Fruit fly (Drosophila melanogaster): Measurements from ENCODE around the gene CG15293.

Gene CG15293

dm6 chr2L:14125630-14126029 is 16.4 kb upstream of the CG15293 start:
- TF ChIP-seq CG13894 (tag; optimal IDR thresholded peaks at IDR 0.05) (peak; percentile 58), abd-A (tag; optimal IDR thresholded peaks at IDR 0.05) (peak; percentile 79), CG10654 (GFP tag; optimal IDR thresholded peaks at IDR 0.05) (no peak), Blimp-1 (GFP tag; optimal IDR thresholded peaks at IDR 0.05) (no peak)

dm6 chr2L:14123605-14124004 is 14.4 kb upstream of the CG15293 start:
- TF ChIP-seq CG31441 (GFP tag; IDR thresholded peaks at IDR 0.05) (peak; percentile 49; the same call in 1 of the 2 replicates), CG2678 (tag; optimal IDR thresholded peaks at IDR 0.05) (peak; percentile 68), stwl (tag; optimal IDR thresholded peaks at IDR 0.05) (no peak), CG12391 (tag; optimal IDR thresholded peaks at IDR 0.05) (peak; percentile 24), prd (optimal IDR thresholded peaks at IDR 0.05) (no peak), prd (GFP tag; IDR thresholded peaks at IDR 0.05) (peak; percentile 10; the same call in 1 of the 3 replicates), CG15269 (tag; optimal IDR thresholded peaks at IDR 0.05) (peak; percentile 31), CG9609 (GFP tag; optimal IDR thresholded peaks at IDR 0.05) (peak; percentile 26), Sox102F (GFP tag; optimal IDR thresholded peaks at IDR 0.05) (peak; percentile 37), Dip3 (GFP tag; optimal IDR thresholded peaks at IDR 0.05) (no peak), CG6689 (GFP tag; IDR thresholded peaks at IDR 0.05) (peak; percentile 45; the same call in 1 of the 2 replicates), ind (GFP tag; optimal IDR thresholded peaks at IDR 0.05) (peak; percentile 32), Scr (GFP tag; IDR thresholded peaks at IDR 0.05; ENCODE audit: partially characterized antibody) (no peak), eve (GFP tag; optimal IDR thresholded peaks at IDR 0.05) (peak in 1 of 2 experiments; percentile 72), twi (tag; optimal IDR thresholded peaks at IDR 0.05) (no peak), zen (tag; optimal IDR thresholded peaks at IDR 0.05) (no peak), CG4424 (GFP tag; optimal IDR thresholded peaks at IDR 0.05) (peak; percentile 1), PHDP (tag; optimal IDR thresholded peaks at IDR 0.05) (peak; percentile 14), sim (GFP tag; IDR thresholded peaks at IDR 0.05) (no peak), sens (GFP tag) (peak; percentile 74), CG2712 (tag; optimal IDR thresholded peaks at IDR 0.05) (peak; percentile 33), CG13775 (GFP tag; optimal IDR thresholded peaks at IDR 0.05) (peak; percentile 8), Abd-B (GFP tag; optimal IDR thresholded peaks at IDR 0.05) (peak; percentile 6), CG31365 (tag; optimal IDR thresholded peaks at IDR 0.05) (no peak), Xbp1 (GFP tag; optimal IDR thresholded peaks at IDR 0.05) (peak; percentile 8), CG7556 (GFP tag; optimal IDR thresholded peaks at IDR 0.05) (peak; percentile 59), mld (GFP tag; IDR thresholded peaks at IDR 0.05; ENCODE audit: partially characterized antibody) (no peak), Meics (GFP tag; optimal IDR thresholded peaks at IDR 0.05) (peak; percentile 52), E2f1 (GFP tag; IDR thresholded peaks at IDR 0.05) (no peak), h (optimal IDR thresholded peaks at IDR 0.05) (no peak), CG3847 (GFP tag; IDR thresholded peaks at IDR 0.05) (no peak), dmrt99B (tag; optimal IDR thresholded peaks at IDR 0.05) (peak; percentile 67), row (GFP tag; IDR thresholded peaks at IDR 0.05) (peak; percentile 49; the same call in 2 of the 3 replicates), NfI (GFP tag; optimal IDR thresholded peaks at IDR 0.05) (peak; percentile 0), caup (GFP tag; optimal IDR thresholded peaks at IDR 0.05; ENCODE audit: severe bottlenecking) (no peak), Doc2 (GFP tag; IDR thresholded peaks at IDR 0.05) (no peak), Dfd (GFP tag; optimal IDR thresholded peaks at IDR 0.05) (no peak), Fer3 (tag; optimal IDR thresholded peaks at IDR 0.05) (peak; percentile 16), org-1 (GFP tag; optimal IDR thresholded peaks at IDR 0.05) (peak; percentile 14), Blimp-1 (GFP tag; optimal IDR thresholded peaks at IDR 0.05) (peak; percentile 27), HLH54F (GFP tag; optimal IDR thresholded peaks at IDR 0.05) (no peak), CG30403 (GFP tag; optimal IDR thresholded peaks at IDR 0.05) (peak; percentile 48), ATbp (GFP tag; optimal IDR thresholded peaks at IDR 0.05) (peak; percentile 16), CG9797 (GFP tag; optimal IDR thresholded peaks at IDR 0.05) (no peak), CG9437 (GFP tag; optimal IDR thresholded peaks at IDR 0.05) (peak; percentile 48), chif (GFP tag; optimal IDR thresholded peaks at IDR 0.05) (no peak)
